Fruit fly (Drosophila melanogaster) whole organism, embryonic: ENCODE data around the gene scyl.

Experiments
- CG10366 ChIP-seq: fragments of 200-800 bp; sonication (Bioruptor generic); IDR thresholded peaks from 2 replicates; pipeline ENCODE4 v1.3.6; 2022; ENCODE audit warnings: missing biosample characterization, missing genetic modification characterization
- CG10543 ChIP-seq: fragments of 200-800 bp; sonication (Bioruptor generic); optimal IDR thresholded peaks from 3 replicates; lab custom pipeline; 2017; ENCODE audit warnings: missing biosample characterization, mild to moderate bottlenecking, missing genetic modification characterization, moderate library complexity
- CG11696 ChIP-seq: fragments of 200-800 bp; sonication (Bioruptor generic); IDR thresholded peaks from 2 replicates; pipeline ENCODE4 v1.3.6; 2022; ENCODE audit warnings: missing biosample characterization, missing genetic modification characterization
- CG12769 ChIP-seq: fragments of 200-800 bp; sonication (Bioruptor generic); optimal IDR thresholded peaks from 2 replicates; lab custom pipeline; 2019; ENCODE audit warnings: missing biosample characterization, mild to moderate bottlenecking, missing genetic modification characterization, moderate library complexity
- CG13894 ChIP-seq: fragments of 200-800 bp; sonication (Bioruptor generic); optimal IDR thresholded peaks from 3 replicates; lab custom pipeline; 2018; ENCODE audit warnings: missing biosample characterization, mild to moderate bottlenecking, missing genetic modification characterization, moderate library complexity
- CG14014 ChIP-seq: fragments of 200-800 bp; sonication (Bioruptor generic); IDR thresholded peaks from 2 replicates; pipeline ENCODE4 v1.3.6; 2022; ENCODE audit warnings: missing biosample characterization, missing genetic modification characterization
- CG1602 ChIP-seq: fragments of 200-800 bp; sonication (Bioruptor generic); optimal IDR thresholded peaks from 3 replicates; lab custom pipeline; 2016; ENCODE audit warnings: missing biosample characterization, missing genetic modification characterization
- CG18262 ChIP-seq: fragments of 200-800 bp; optimal IDR thresholded peaks from 3 replicates; lab custom pipeline; 2019; ENCODE audit warnings: missing biosample characterization, mild to moderate bottlenecking, missing genetic modification characterization, moderate library complexity
- CG32532 ChIP-seq: fragments of 200-800 bp; sonication (Bioruptor generic); IDR thresholded peaks from 2 replicates; pipeline ENCODE4 v1.3.6; 2022; ENCODE audit warnings: missing biosample characterization, missing genetic modification characterization
- CG3281 ChIP-seq: fragments of 200-800 bp; sonication (Bioruptor generic); optimal IDR thresholded peaks from 3 replicates; lab custom pipeline; 2017; ENCODE audit warnings: missing biosample characterization, mild to moderate bottlenecking, missing genetic modification characterization
- CG43689 ChIP-seq: fragments of 200-800 bp; sonication (Bioruptor generic); IDR thresholded peaks from 2 replicates; pipeline ENCODE4 v1.3.6; 2022; ENCODE audit warnings: missing biosample characterization, missing genetic modification characterization
- CG4707 ChIP-seq: fragments of 200-800 bp; sonication (Bioruptor generic); optimal IDR thresholded peaks from 2 replicates; lab custom pipeline; 2018; ENCODE audit warnings: missing biosample characterization, mild to moderate bottlenecking, missing genetic modification characterization, moderate library complexity
- CG6689 ChIP-seq: fragments of 200-800 bp; sonication (Bioruptor generic); IDR thresholded peaks from 2 replicates; pipeline ENCODE4 v1.3.6; 2022; ENCODE audit warnings: missing biosample characterization, missing genetic modification characterization
- CG6765 ChIP-seq: fragments of 200-800 bp; sonication (Bioruptor generic); optimal IDR thresholded peaks from 3 replicates; lab custom pipeline; 2017; ENCODE audit warnings: missing biosample characterization, mild to moderate bottlenecking, missing genetic modification characterization
- CG7372 ChIP-seq: fragments of 200-800 bp; sonication (Bioruptor generic); IDR thresholded peaks from 2 replicates; pipeline ENCODE4 v1.3.6; 2022; ENCODE audit warnings: missing biosample characterization, missing genetic modification characterization
- CG7839 ChIP-seq: fragments of 200-800 bp; sonication (Bioruptor generic); optimal IDR thresholded peaks from 3 replicates; lab custom pipeline; 2018; ENCODE audit warnings: missing biosample characterization, mild to moderate bottlenecking, missing genetic modification characterization, moderate library complexity
- CG7987 ChIP-seq: fragments of 200-800 bp; sonication (Bioruptor generic); optimal IDR thresholded peaks from 2 replicates; lab custom pipeline; 2018; ENCODE audit warnings: missing biosample characterization, mild to moderate bottlenecking, missing genetic modification characterization, moderate library complexity
- CG9609 ChIP-seq: fragments of 200-800 bp; sonication (Bioruptor generic); optimal IDR thresholded peaks from 3 replicates; lab custom pipeline; 2016; ENCODE audit warnings: missing biosample characterization, missing genetic modification characterization
- CG9932 ChIP-seq: fragments of 200-800 bp; sonication (Bioruptor generic); IDR thresholded peaks from 2 replicates; pipeline ENCODE4 v1.3.6; 2022; ENCODE audit warnings: missing biosample characterization, missing genetic modification characterization
- Dbx ChIP-seq: fragments of 200-800 bp; sonication (Bioruptor generic); IDR thresholded peaks from 3 replicates; pipeline ENCODE4 v1.3.6; 2022; ENCODE audit warnings: missing biosample characterization, missing genetic modification characterization
- Deaf1 ChIP-seq: fragments of 200-800 bp; optimal IDR thresholded peaks from 3 replicates; lab custom pipeline; 2019; ENCODE audit warnings: missing biosample characterization, mild to moderate bottlenecking, missing genetic modification characterization, moderate library complexity
- Fer3 ChIP-seq: fragments of 200-800 bp; sonication (Bioruptor generic); optimal IDR thresholded peaks from 2 replicates; lab custom pipeline; 2018; ENCODE audit warnings: missing biosample characterization, mild to moderate bottlenecking, missing genetic modification characterization, moderate library complexity
- HLH3B ChIP-seq: fragments of 200-800 bp; sonication (Bioruptor generic); IDR thresholded peaks from 2 replicates; pipeline ENCODE4 v1.3.6; 2022; ENCODE audit warnings: missing biosample characterization, missing genetic modification characterization
- Hmr ChIP-seq: fragments of 200-800 bp; sonication (Bioruptor generic); optimal IDR thresholded peaks from 3 replicates; lab custom pipeline; 2017; ENCODE audit warnings: mild to moderate bottlenecking, missing biosample characterization, missing genetic modification reagents, missing genetic modification characterization
- MBD-R2 ChIP-seq: fragments of 200-800 bp; sonication (Bioruptor generic); IDR thresholded peaks from 2 replicates; pipeline ENCODE4 v1.3.6; 2022; ENCODE audit warnings: missing biosample characterization, missing genetic modification characterization
- Meics ChIP-seq: fragments of 200-800 bp; sonication (Bioruptor generic); optimal IDR thresholded peaks from 2 replicates; lab custom pipeline; 2017; ENCODE audit warnings: missing biosample characterization, mild to moderate bottlenecking, missing genetic modification characterization
- NFAT ChIP-seq: fragments of 200-800 bp; sonication (Bioruptor generic); IDR thresholded peaks from 2 replicates; pipeline ENCODE4 v1.3.6; 2022; ENCODE audit warnings: missing biosample characterization, missing genetic modification characterization
- NK7.1 ChIP-seq: fragments of 200-800 bp; sonication (Bioruptor generic); optimal IDR thresholded peaks from 3 replicates; lab custom pipeline; 2016; ENCODE audit warnings: missing biosample characterization, missing genetic modification characterization
- Oaz ChIP-seq: fragments of 200-800 bp; sonication (Bioruptor generic); IDR thresholded peaks from 2 replicates; pipeline ENCODE4 v1.3.6; 2022; ENCODE audit warnings: missing biosample characterization, missing genetic modification characterization
- Oli ChIP-seq: fragments of 200-800 bp; sonication (Bioruptor generic); optimal IDR thresholded peaks from 2 replicates; lab custom pipeline; 2018; ENCODE audit warnings: missing biosample characterization, mild to moderate bottlenecking, missing genetic modification characterization, moderate library complexity
- Poxn ChIP-seq: fragments of 200-800 bp; sonication (Bioruptor generic); IDR thresholded peaks from 2 replicates; pipeline ENCODE4 v1.3.6; 2022; ENCODE audit warnings: missing biosample characterization, missing genetic modification characterization
- Sin3A ChIP-seq: fragments of >200 bp; optimal IDR thresholded peaks from 2 replicates; lab custom pipeline; 2018
- Stat92E ChIP-seq, 3 experiments: fragments of >200 bp in 2 of 3; fragments of 200-800 bp in 1 of 3; sonication (Bioruptor generic) in 1 of 3; optimal IDR thresholded peaks; 2 replicates each; lab custom pipeline; 2017 to 2019; ENCODE audit warnings: missing biosample characterization in 3 of 3, missing genetic modification characterization in 3 of 3, mild to moderate bottlenecking in 1 of 3, moderate library complexity in 1 of 3
- bigmax ChIP-seq: fragments of 200-800 bp; sonication (Bioruptor generic); optimal IDR thresholded peaks from 2 replicates; lab custom pipeline; 2018; ENCODE audit warnings: missing biosample characterization, mild to moderate bottlenecking, missing genetic modification characterization
- cas ChIP-seq: fragments of 200-800 bp; sonication (Bioruptor generic); IDR thresholded peaks from 2 replicates; pipeline ENCODE4 v1.3.6; 2022; ENCODE audit warnings: missing biosample characterization, missing genetic modification characterization
- caup ChIP-seq: fragments of 200-800 bp; sonication (Bioruptor generic); optimal IDR thresholded peaks from 3 replicates; lab custom pipeline; 2017; ENCODE audit warnings: missing biosample characterization, mild to moderate bottlenecking, missing genetic modification characterization, moderate library complexity; ENCODE audit not compliant: severe bottlenecking
- danr ChIP-seq: fragments of 200-800 bp; sonication (Bioruptor generic); IDR thresholded peaks from 2 replicates; pipeline ENCODE4 v1.3.6; 2022; ENCODE audit warnings: missing biosample characterization, missing genetic modification characterization
- dmrt99B ChIP-seq: fragments of 200-800 bp; sonication (Bioruptor generic); optimal IDR thresholded peaks from 2 replicates; lab custom pipeline; 2018; ENCODE audit warnings: missing biosample characterization, mild to moderate bottlenecking, missing genetic modification characterization, moderate library complexity
- grau ChIP-seq: fragments of 200-800 bp; optimal IDR thresholded peaks from 3 replicates; lab custom pipeline; 2019; ENCODE audit warnings: missing biosample characterization, mild to moderate bottlenecking, missing genetic modification characterization, moderate library complexity
- hth ChIP-seq: fragments of >200 bp; optimal IDR thresholded peaks from 2 replicates; lab custom pipeline; 2017; ENCODE audit warnings: inconsistent platforms
- jing ChIP-seq: fragments of 200-800 bp; sonication (Bioruptor generic); optimal IDR thresholded peaks from 2 replicates; lab custom pipeline; 2018; ENCODE audit warnings: missing biosample characterization, mild to moderate bottlenecking, missing genetic modification characterization
- lbe ChIP-seq: fragments of 200-800 bp; sonication (Bioruptor generic); optimal IDR thresholded peaks from 2 replicates; lab custom pipeline; 2016; ENCODE audit warnings: missing biosample characterization, mild to moderate bottlenecking, missing genetic modification characterization
- maf-S ChIP-seq: fragments of 200-800 bp; sonication (Bioruptor generic); optimal IDR thresholded peaks from 2 replicates; lab custom pipeline; 2016; ENCODE audit warnings: missing biosample characterization, missing genetic modification characterization
- otp ChIP-seq: fragments of 200-800 bp; sonication (Bioruptor generic); IDR thresholded peaks from 3 replicates; pipeline ENCODE4, ENCODE4 v1.3.6; 2022; ENCODE audit warnings: missing biosample characterization, missing genetic modification characterization
- rib ChIP-seq: fragments of 200-800 bp; sonication (Bioruptor generic); IDR thresholded peaks from 2 replicates; pipeline ENCODE4 v1.3.6; 2022; ENCODE audit warnings: missing biosample characterization, missing genetic modification characterization
- sens ChIP-seq: fragments of 200-800 bp; sonication (Bioruptor generic); peaks from one replicate; lab custom pipeline; 2016; ENCODE audit warnings: missing biosample characterization, missing genetic modification characterization
- sisA ChIP-seq: fragments of 200-800 bp; sonication (Bioruptor generic); IDR thresholded peaks from 2 replicates; pipeline ENCODE4 v1.3.6; 2022; ENCODE audit warnings: missing biosample characterization, missing genetic modification characterization
- sna ChIP-seq: fragments of 200-800 bp; sonication (Bioruptor generic); IDR thresholded peaks from 2 replicates; pipeline ENCODE4 v1.3.6; 2022; ENCODE audit warnings: missing biosample characterization, missing genetic modification characterization; ENCODE audit not compliant: partially characterized antibody
- sob ChIP-seq: fragments of 200-800 bp; sonication (Bioruptor generic); IDR thresholded peaks from 2 replicates; pipeline ENCODE4 v1.3.6; 2022; ENCODE audit warnings: missing biosample characterization, missing genetic modification characterization
- vvl ChIP-seq: fragments of 200-800 bp; sonication (Bioruptor generic); IDR thresholded peaks from 2 replicates; pipeline ENCODE4 v1.3.6; 2022; ENCODE audit warnings: missing biosample characterization, missing genetic modification characterization
- zen ChIP-seq: fragments of 200-800 bp; sonication (Bioruptor generic); optimal IDR thresholded peaks from 3 replicates; lab custom pipeline; 2018; ENCODE audit warnings: missing biosample characterization, mild to moderate bottlenecking, missing genetic modification characterization, moderate library complexity

scyl gene

DNA sequence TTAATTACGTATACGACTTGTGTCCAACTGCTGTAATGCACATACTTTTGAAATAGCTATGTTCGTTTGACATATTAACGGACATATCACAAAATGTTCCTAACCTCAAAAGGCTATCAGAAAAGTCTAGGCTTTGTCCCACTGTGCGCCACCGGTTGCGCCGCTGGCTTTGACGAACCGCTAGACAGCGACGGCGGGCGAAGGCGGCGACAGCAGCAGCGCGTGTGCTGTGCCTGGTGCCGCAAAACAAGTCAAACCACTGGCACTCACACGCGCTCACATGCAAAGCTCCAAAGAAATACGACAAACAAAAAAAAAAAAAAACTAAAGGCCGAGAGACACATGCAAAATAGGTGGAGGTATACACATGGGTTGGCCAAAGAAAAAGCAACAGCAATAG lies 41.3 kb downstream of the scyl start (continued):
- TF ChIP-seq Poxn (GFP tag; lab: Robert Waterston, UW) (peak; percentile 23; the same call in 1 of the 2 replicates), sna (0 out of 2 replicates have a peak, but pooled peaks have one; percentile 25), Oli (no peak), CG10366 (GFP tag; lab: Robert Waterston, UW) (peak; percentile 48), maf-S (GFP tag; lab: Kevin White, UChicago) (peak; percentile 28), sisA (GFP tag; lab: Robert Waterston, UW) (peak; percentile 31; the same call in 1 of the 2 replicates), CG4707 (GFP tag; lab: Kevin White, UChicago) (peak; percentile 40), Sin3A (lab: Kevin White, UChicago) (no peak), vvl (peak; percentile 64), CG11696 (peak; percentile 55; the same call in 1 of the 2 replicates), sens (peak; percentile 62), Oaz (GFP tag; lab: Robert Waterston, UW) (0 out of 2 replicates have a peak, but pooled peaks have one; percentile 4), CG18262 (peak; percentile 2), CG43689 (GFP tag; lab: Robert Waterston, UW) (no peak), lbe (GFP tag; lab: Kevin White, UChicago) (no peak), cas (GFP tag; lab: Robert Waterston, UW) (0 out of 2 replicates have a peak, but pooled peaks have one; percentile 20), CG12769 (tag; lab: Kevin White, UChicago) (peak; percentile 25), Stat92E (GFP tag; optimal IDR thresholded peaks at IDR 0.05; lab: Kevin White, UChicago) (no peak), CG7839 (tag; lab: Kevin White, UChicago) (peak; percentile 35), CG10543 (peak; percentile 57), CG6689 (GFP tag; lab: Robert Waterston, UW) (peak; percentile 47; the same call in 1 of the 2 replicates), NFAT (GFP tag; lab: Robert Waterston, UW) (peak; percentile 77), CG7372 (GFP tag; lab: Robert Waterston, UW) (0 out of 2 replicates have a peak, but pooled peaks have one; percentile 25), CG9932 (GFP tag; lab: Robert Waterston, UW) (peak; percentile 69), Deaf1 (tag; lab: Kevin White, UChicago) (peak; percentile 28), dmrt99B (tag; lab: Kevin White, UChicago) (peak; percentile 31), NK7.1 (GFP tag; lab: Kevin White, UChicago) (peak; percentile 1), caup (no peak), MBD-R2 (GFP tag; lab: Robert Waterston, UW) (0 out of 2 replicates have a peak, but pooled peaks have one; percentile 17), CG6765 (GFP tag; lab: Kevin White, UChicago) (no peak), hth (no peak), CG9609 (GFP tag; lab: Kevin White, UChicago) (no peak), bigmax (GFP tag; lab: Kevin White, UChicago) (peak; percentile 87), Hmr (GFP tag; lab: Kevin White, UChicago) (peak; percentile 22), grau (peak; percentile 10), danr (GFP tag; lab: Robert Waterston, UW) (no peak), CG32532 (GFP tag; lab: Robert Waterston, UW) (peak; percentile 63), zen (tag; lab: Kevin White, UChicago) (no peak), otp (GFP tag; lab: Robert Waterston, UW) (0 out of 3 replicates have a peak, but pooled peaks have one; percentile 28), Meics (GFP tag; lab: Kevin White, UChicago) (peak; percentile 32), Dbx (peak; percentile 57; the same call in 2 of the 3 replicates), CG13894 (peak; percentile 20), CG14014 (GFP tag; lab: Robert Waterston, UW) (peak; percentile 52; the same call in 1 of the 2 replicates), Fer3 (tag; lab: Kevin White, UChicago) (peak; percentile 31), sob (GFP tag; lab: Robert Waterston, UW) (peak; percentile 69), CG7987 (GFP tag; lab: Kevin White, UChicago) (peak; percentile 17), CG1602 (GFP tag; lab: Kevin White, UChicago) (no peak), jing (GFP tag; lab: Kevin White, UChicago) (no peak), CG3281 (GFP tag; lab: Kevin White, UChicago) (peak; percentile 13), HLH3B (GFP tag; lab: Robert Waterston, UW) (0 out of 2 replicates have a peak, but pooled peaks have one; percentile 14), rib (GFP tag; lab: Robert Waterston, UW) (peak; percentile 61; the same call in 1 of the 2 replicates)
